Worm (Caenorhabditis elegans): Measurements from ENCODE around the gene adt-1.
A peak's percentile ranks its signal among the peaks of the same experiment; 100 is the strongest.

- no peak for TF ChIP-seq nhr-76 (tag; optimal IDR thresholded peaks at IDR 0.05)
- TF ChIP-seq snpc-4 (tag; optimal IDR thresholded peaks at IDR 0.05): no peak
- peak; percentile 74 for TF ChIP-seq nhr-237 (tag; optimal IDR thresholded peaks at IDR 0.05)
- peak; percentile 82 for TF ChIP-seq ces-1 (GFP tag; optimal IDR thresholded peaks at IDR 0.05)
- no peak for TF ChIP-seq ceh-39 (tag; optimal IDR thresholded peaks at IDR 0.05)
- TF ChIP-seq pha-4 (tag; optimal IDR thresholded peaks at IDR 0.05): peak; percentile 35
- TF ChIP-seq drap-1 (GFP tag; optimal IDR thresholded peaks at IDR 0.05): peak; percentile 23
These were observed 8.2 kb upstream of the adt-1 start for ce11 chrX:12670385-12670784.
